Worm (Caenorhabditis elegans): ENCODE data around the gene timm-17B.1.

The timm-17B.1 gene

ce11 chrIV:4745422-4745821, at the start of gene timm-17B.1:
TSS of gene timm-17B.1 (minus strand) at chrIV:4745492.
- TF ChIP-seq egl-27 (tag; optimal IDR thresholded peaks at IDR 0.05) (no peak), snpc-4 (tag; optimal IDR thresholded peaks at IDR 0.05) (peak; percentile 29), nhr-11 (tag; optimal IDR thresholded peaks at IDR 0.05) (no peak), nhr-77 (tag; optimal IDR thresholded peaks at IDR 0.05) (no peak), tbx-2 (tag; optimal IDR thresholded peaks at IDR 0.05) (peak; percentile 49), lin-15B (tag; optimal IDR thresholded peaks at IDR 0.05) (peak; percentile 76), aly-2 (tag; optimal IDR thresholded peaks at IDR 0.05) (no peak), elt-2 (tag; optimal IDR thresholded peaks at IDR 0.05) (peak; percentile 25), mml-1 (tag; optimal IDR thresholded peaks at IDR 0.05) (no peak), nhr-43 (tag; optimal IDR thresholded peaks at IDR 0.05; ENCODE audit: poor library complexity, severe bottlenecking) (peak; percentile 75), pqm-1 (tag; optimal IDR thresholded peaks at IDR 0.05) (no peak), egl-5 (tag; optimal IDR thresholded peaks at IDR 0.05) (no peak), jun-1 (tag; optimal IDR thresholded peaks at IDR 0.05) (no peak), ztf-11 (tag; optimal IDR thresholded peaks at IDR 0.05) (no peak), lin-39 (tag; optimal IDR thresholded peaks at IDR 0.05) (no peak), daf-12 (tag; optimal IDR thresholded peaks at IDR 0.05) (no peak), elt-1 (tag; optimal IDR thresholded peaks at IDR 0.05) (no peak), ztf-4 (tag; optimal IDR thresholded peaks at IDR 0.05) (no peak), nfya-1 (tag; optimal IDR thresholded peaks at IDR 0.05; ENCODE audit: insufficient read depth) (peak; percentile 81), sea-2 (GFP tag; optimal IDR thresholded peaks at IDR 0.05) (no peak), ama-1 (optimal IDR thresholded peaks at IDR 0.05) (no peak), unc-62 (GFP tag; optimal IDR thresholded peaks at IDR 0.05) (no peak), skn-1 (tag; optimal IDR thresholded peaks at IDR 0.05) (peak; percentile 52), unc-39 (tag; optimal IDR thresholded peaks at IDR 0.05) (no peak), zag-1 (tag; optimal IDR thresholded peaks at IDR 0.05) (no peak), ZK546.5 (tag; optimal IDR thresholded peaks at IDR 0.05) (no peak), eor-1 (tag; optimal IDR thresholded peaks at IDR 0.05) (no peak), nhr-76 (tag; optimal IDR thresholded peaks at IDR 0.05) (no peak), nhr-237 (tag; optimal IDR thresholded peaks at IDR 0.05) (no peak), ceh-28 (tag; optimal IDR thresholded peaks at IDR 0.05) (peak; percentile 57), nhr-25 (tag; optimal IDR thresholded peaks at IDR 0.05) (peak; percentile 13), pha-4 (tag; optimal IDR thresholded peaks at IDR 0.05) (peak; percentile 79), nhr-12 (tag; optimal IDR thresholded peaks at IDR 0.05) (no peak), mdl-1 (tag; optimal IDR thresholded peaks at IDR 0.05) (no peak), ceh-82 (tag; optimal IDR thresholded peaks at IDR 0.05) (no peak), elt-3 (tag; optimal IDR thresholded peaks at IDR 0.05) (no peak), nhr-23 (tag; optimal IDR thresholded peaks at IDR 0.05) (peak; percentile 66), lsy-12 (tag; optimal IDR thresholded peaks at IDR 0.05) (peak; percentile 21), fkh-10 (GFP tag; optimal IDR thresholded peaks at IDR 0.05) (no peak), fkh-2 (tag; optimal IDR thresholded peaks at IDR 0.05) (no peak), ceh-9 (tag; optimal IDR thresholded peaks at IDR 0.05) (no peak), nhr-67 (tag; optimal IDR thresholded peaks at IDR 0.05) (no peak), hmg-11 (tag; optimal IDR thresholded peaks at IDR 0.05) (peak; percentile 45), R02D3.7 (tag; optimal IDR thresholded peaks at IDR 0.05) (peak; percentile 73), nhr-28 (tag; optimal IDR thresholded peaks at IDR 0.05) (no peak), fos-1 (tag; optimal IDR thresholded peaks at IDR 0.05) (no peak), ceh-16 (tag; optimal IDR thresholded peaks at IDR 0.05) (no peak)

ce11 chrIV:4789445-4789844, 44.2 kb upstream of the timm-17B.1 start, which contains the start of gene R11E3.1:
TSS of gene R11E3.1 (plus strand) at chrIV:4789745.
- no peak for TF ChIP-seq nhr-77 (tag; optimal IDR thresholded peaks at IDR 0.05)
- no peak for TF ChIP-seq ceh-82 (tag; optimal IDR thresholded peaks at IDR 0.05)
- TF ChIP-seq ztf-4 (tag; optimal IDR thresholded peaks at IDR 0.05), result no peak
- TF ChIP-seq skn-1 (tag; optimal IDR thresholded peaks at IDR 0.05), result no peak
- TF ChIP-seq unc-39 (tag; optimal IDR thresholded peaks at IDR 0.05), result no peak
- no peak for TF ChIP-seq ceh-28 (tag; optimal IDR thresholded peaks at IDR 0.05)
- TF ChIP-seq zag-1 (tag; optimal IDR thresholded peaks at IDR 0.05), result no peak
- TF ChIP-seq lin-15B (tag; optimal IDR thresholded peaks at IDR 0.05), result no peak
- no peak for TF ChIP-seq fkh-10 (GFP tag; optimal IDR thresholded peaks at IDR 0.05)

All from whole organism, L3 larva.